1 fruit fly cellular context compared by ENCODE assay signal in genomic region chr2L:4567219-4567618, dm6.
TF ChIP-seq lines count a peak whose summit lies in the region.

No protein-coding gene starts in this region.

TF ChIP-seq in whole organism, prepupa, 60 proteins besides CTCF, POLR2A, EP300 and RAD21 (continued from another document):
- TF ChIP-seq Sox102F (GFP tag; optimal IDR thresholded peaks at IDR 0.05; lab: Kevin White, UChicago) = peak; percentile 65
- TF ChIP-seq Eip75B (GFP tag; optimal IDR thresholded peaks at IDR 0.05; lab: Kevin White, UChicago) = peak; percentile 38
- TF ChIP-seq fd59A (GFP tag; optimal IDR thresholded peaks at IDR 0.05; lab: Kevin White, UChicago) = no peak
- peak; percentile 69 for TF ChIP-seq Met (GFP tag; optimal IDR thresholded peaks at IDR 0.05; lab: Kevin White, UChicago)
- TF ChIP-seq CG3032 (tag; optimal IDR thresholded peaks at IDR 0.05; lab: Kevin White, UChicago) = no peak
- TF ChIP-seq CG6276 (GFP tag; optimal IDR thresholded peaks at IDR 0.05; lab: Kevin White, UChicago) = peak; percentile 50
- TF ChIP-seq fd85E (GFP tag; optimal IDR thresholded peaks at IDR 0.05; lab: Kevin White, UChicago) = no peak
- TF ChIP-seq Smox (GFP tag; optimal IDR thresholded peaks at IDR 0.05; lab: Kevin White, UChicago) = peak; percentile 54
- peak; percentile 53 for TF ChIP-seq Hr4 (GFP tag; optimal IDR thresholded peaks at IDR 0.05; lab: Kevin White, UChicago)
- no peak for TF ChIP-seq CG11294 (GFP tag; IDR thresholded peaks at IDR 0.05; lab: Robert Waterston, UW)
- no peak for TF ChIP-seq ss (GFP tag; optimal IDR thresholded peaks at IDR 0.05; lab: Kevin White, UChicago)
- peak; percentile 59 for TF ChIP-seq OdsH (GFP tag; optimal IDR thresholded peaks at IDR 0.05; lab: Kevin White, UChicago)
- no peak; the same call in 2 of the 3 replicates for TF ChIP-seq eg (GFP tag; IDR thresholded peaks at IDR 0.05; lab: Robert Waterston, UW)
- TF ChIP-seq CG32006 (GFP tag; optimal IDR thresholded peaks at IDR 0.05; lab: Kevin White, UChicago) = peak; percentile 65
- peak; percentile 51 for TF ChIP-seq CG6792 (GFP tag; optimal IDR thresholded peaks at IDR 0.05; lab: Kevin White, UChicago)
- peak; percentile 27 for TF ChIP-seq CG4318 (GFP tag; optimal IDR thresholded peaks at IDR 0.05; lab: Kevin White, UChicago)
- peak; percentile 59 for TF ChIP-seq pdm3 (GFP tag; optimal IDR thresholded peaks at IDR 0.05; lab: Kevin White, UChicago)
- peak; percentile 40; the same call in 1 of the 3 replicates for TF ChIP-seq CG8119 (GFP tag; IDR thresholded peaks at IDR 0.05; lab: Robert Waterston, UW)
- TF ChIP-seq Hr38 (GFP tag; optimal IDR thresholded peaks at IDR 0.05; lab: Kevin White, UChicago) = no peak
- TF ChIP-seq dac (GFP tag; optimal IDR thresholded peaks at IDR 0.05; lab: Kevin White, UChicago) = no peak
- peak; percentile 24 for TF ChIP-seq CG8632 (GFP tag; optimal IDR thresholded peaks at IDR 0.05; lab: Kevin White, UChicago)
- TF ChIP-seq Ets96B (tag; optimal IDR thresholded peaks at IDR 0.05; lab: Kevin White, UChicago) = peak; percentile 29
- peak; percentile 68 for TF ChIP-seq topi (GFP tag; optimal IDR thresholded peaks at IDR 0.05; lab: Kevin White, UChicago)
- no peak for TF ChIP-seq CG6854 (GFP tag; optimal IDR thresholded peaks at IDR 0.05; lab: Kevin White, UChicago)
- TF ChIP-seq vri (GFP tag; optimal IDR thresholded peaks at IDR 0.05; lab: Kevin White, UChicago) = peak; percentile 25
- TF ChIP-seq acj6 (GFP tag; optimal IDR thresholded peaks at IDR 0.05; lab: Kevin White, UChicago) = peak; percentile 37
- TF ChIP-seq CG6163 (GFP tag; IDR thresholded peaks at IDR 0.05; lab: Robert Waterston, UW) = peak; percentile 53; the same call in 2 of the 3 replicates
- peak; percentile 25 for TF ChIP-seq CG11762 (GFP tag; optimal IDR thresholded peaks at IDR 0.05; lab: Kevin White, UChicago; ENCODE audit: insufficient read depth)
